Worm (Caenorhabditis elegans) whole organism, L2 larva: ENCODE data around the gene kin-2.

ENCODE experiments used
- F13H6.1 ChIP-seq: sonication (generic microtip); optimal IDR thresholded peaks from 2 replicates; lab custom pipeline; 2016; ENCODE audit warnings: missing genetic modification characterization, missing compliant biosample characterization
- R02D3.7 ChIP-seq: fragments of 150-350 bp; optimal IDR thresholded peaks from 2 replicates; lab custom pipeline; 2014; ENCODE audit warnings: missing biosample characterization, missing genetic modification characterization
- Y55F3AM.14 ChIP-seq: fragments of 200-800 bp; sonication (Bioruptor generic); optimal IDR thresholded peaks from 2 replicates; lab custom pipeline; 2018; ENCODE audit warnings: mild to moderate bottlenecking, missing genetic modification characterization, missing compliant biosample characterization
- ZK546.5 ChIP-seq: sonication (generic microtip); optimal IDR thresholded peaks from 2 replicates; lab custom pipeline; 2017; ENCODE audit warnings: missing biosample characterization, missing genetic modification characterization
- alr-1 ChIP-seq: fragments of 150-350 bp; optimal IDR thresholded peaks from 2 replicates; lab custom pipeline; 2014; ENCODE audit warnings: missing biosample characterization, missing genetic modification characterization
- aly-2 ChIP-seq: fragments of 150-350 bp; optimal IDR thresholded peaks from 2 replicates; lab custom pipeline; 2014; ENCODE audit warnings: missing biosample characterization, missing genetic modification characterization
- ama-1 ChIP-seq: fragments of 150-350 bp; optimal IDR thresholded peaks from 2 replicates; lab custom pipeline; 2018; ENCODE audit warnings: inconsistent platforms
- blmp-1 ChIP-seq: sonication (generic microtip); optimal IDR thresholded peaks from 2 replicates; lab custom pipeline; 2017; ENCODE audit warnings: missing genetic modification characterization, mild to moderate bottlenecking, missing compliant biosample characterization, antibody characterized with exemption, moderate library complexity; ENCODE audit not compliant: insufficient read depth
- crh-2 ChIP-seq: sonication (generic microtip); optimal IDR thresholded peaks from 2 replicates; lab custom pipeline; 2017; ENCODE audit warnings: missing biosample characterization, missing genetic modification characterization
- dmd-4 ChIP-seq: sonication (generic microtip); optimal IDR thresholded peaks from 2 replicates; lab custom pipeline; 2017; ENCODE audit warnings: missing biosample characterization, missing genetic modification characterization
- elt-1 ChIP-seq: fragments of 150-350 bp; optimal IDR thresholded peaks from 2 replicates; lab custom pipeline; 2014; ENCODE audit warnings: missing biosample characterization, missing genetic modification characterization
- elt-3 ChIP-seq: sonication (generic microtip); optimal IDR thresholded peaks from 2 replicates; lab custom pipeline; 2017; ENCODE audit warnings: missing biosample characterization, missing genetic modification characterization
- fos-1 ChIP-seq: fragments of 150-350 bp; optimal IDR thresholded peaks from 2 replicates; lab custom pipeline; 2014; ENCODE audit warnings: missing biosample characterization, missing genetic modification characterization
- gmeb-1 ChIP-seq: fragments of 150-350 bp; optimal IDR thresholded peaks from 2 replicates; lab custom pipeline; 2014; ENCODE audit warnings: missing biosample characterization, missing genetic modification characterization
- lin-11 ChIP-seq: fragments of 150-350 bp; sonication (generic microtip); optimal IDR thresholded peaks from 2 replicates; lab custom pipeline; 2014; ENCODE audit warnings: missing biosample characterization, missing genetic modification characterization, inconsistent platforms, mixed read lengths
- lin-13 ChIP-seq: fragments of 150-350 bp; optimal IDR thresholded peaks from 2 replicates; lab custom pipeline; 2014; ENCODE audit warnings: missing biosample characterization, missing genetic modification reagents, missing genetic modification characterization
- lsy-2 ChIP-seq, 2 experiments: fragments of 150-350 bp in 1 of 2; sonication (generic microtip) in 1 of 2; optimal IDR thresholded peaks; 2 replicates each; lab custom pipeline; 2014 to 2017; ENCODE audit warnings: missing biosample characterization in 2 of 2, missing genetic modification characterization in 2 of 2
- mab-5 ChIP-seq: fragments of 150-350 bp; optimal IDR thresholded peaks from 2 replicates; lab custom pipeline; 2014; ENCODE audit warnings: missing biosample characterization, missing genetic modification characterization
- mbf-1 ChIP-seq: sonication (generic microtip); optimal IDR thresholded peaks from 2 replicates; lab custom pipeline; 2017; ENCODE audit warnings: missing biosample characterization, missing genetic modification characterization
- mdl-1 ChIP-seq, 2 experiments: fragments of 150-350 bp in 1 of 2; sonication (generic microtip) in 1 of 2; optimal IDR thresholded peaks; 2 replicates each; lab custom pipeline; 2017; ENCODE audit warnings: missing biosample characterization in 2 of 2, missing genetic modification characterization in 2 of 2
- nhr-10 ChIP-seq: sonication (generic microtip); optimal IDR thresholded peaks from 2 replicates; lab custom pipeline; 2017; ENCODE audit warnings: missing biosample characterization, missing genetic modification characterization
- nhr-11 ChIP-seq: fragments of 150-350 bp; optimal IDR thresholded peaks from 2 replicates; lab custom pipeline; 2014; ENCODE audit warnings: missing biosample characterization, missing genetic modification characterization
- nhr-12 ChIP-seq: fragments of 150-350 bp; optimal IDR thresholded peaks from 2 replicates; lab custom pipeline; 2014; ENCODE audit warnings: missing biosample characterization, missing genetic modification characterization
- nhr-129 ChIP-seq: fragments of 150-350 bp; optimal IDR thresholded peaks from 2 replicates; lab custom pipeline; 2014; ENCODE audit warnings: missing biosample characterization, missing genetic modification characterization
- nhr-237 ChIP-seq: fragments of 150-350 bp; optimal IDR thresholded peaks from 2 replicates; lab custom pipeline; 2014; ENCODE audit warnings: missing biosample characterization, missing genetic modification characterization
- nhr-25 ChIP-seq: fragments of 150-350 bp; sonication (generic microtip); optimal IDR thresholded peaks from 3 replicates; lab custom pipeline; 2014; ENCODE audit warnings: missing biosample characterization, missing genetic modification characterization
- nhr-6 ChIP-seq: fragments of 150-350 bp; optimal IDR thresholded peaks from 2 replicates; lab custom pipeline; 2014; ENCODE audit warnings: missing biosample characterization, missing genetic modification characterization
- nhr-77 ChIP-seq: fragments of 150-350 bp; optimal IDR thresholded peaks from 2 replicates; lab custom pipeline; 2014; ENCODE audit warnings: missing biosample characterization, missing genetic modification characterization
- peb-1 ChIP-seq: fragments of 150-350 bp; optimal IDR thresholded peaks from 2 replicates; lab custom pipeline; 2014; ENCODE audit warnings: missing biosample characterization, missing genetic modification characterization
- skn-1 ChIP-seq: sonication (generic microtip); optimal IDR thresholded peaks from 2 replicates; lab custom pipeline; 2017; ENCODE audit warnings: missing biosample characterization, missing genetic modification characterization
- sma-9 ChIP-seq, 2 experiments: fragments of 150-350 bp in 1 of 2; sonication (generic microtip) in 1 of 2; optimal IDR thresholded peaks; 2 replicates each; lab custom pipeline; 2014 to 2016; ENCODE audit warnings: missing genetic modification characterization in 2 of 2, mild to moderate bottlenecking in 1 of 2, missing biosample characterization in 1 of 2, missing compliant biosample characterization in 1 of 2, missing genetic modification reagents in 1 of 2, moderate library complexity in 1 of 2
- unc-39 ChIP-seq: fragments of 150-350 bp; optimal IDR thresholded peaks from 2 replicates; lab custom pipeline; 2014; ENCODE audit warnings: missing biosample characterization, missing genetic modification characterization
- unc-55 ChIP-seq: fragments of 150-350 bp; sonication (generic microtip); optimal IDR thresholded peaks from 3 replicates; lab custom pipeline; 2014; ENCODE audit warnings: missing biosample characterization, missing genetic modification reagents, missing genetic modification characterization
- unc-62 ChIP-seq: fragments of 150-350 bp; optimal IDR thresholded peaks from 2 replicates; lab custom pipeline; 2014; ENCODE audit warnings: missing biosample characterization, missing genetic modification reagents, missing genetic modification characterization
- ztf-1 ChIP-seq: fragments of 200-800 bp; sonication (Bioruptor generic); conservative IDR thresholded peaks from 2 replicates; pipeline ENCODE4 v1.3.6; 2022; ENCODE audit warnings: missing genetic modification characterization, missing compliant biosample characterization
- ztf-4 ChIP-seq: fragments of 150-350 bp; optimal IDR thresholded peaks from 2 replicates; lab custom pipeline; 2014; ENCODE audit warnings: missing biosample characterization, missing genetic modification characterization

The kin-2 gene

ce11 chrX:5977754-5978153 lies at the start of gene kin-2:
Gene kin-2, minus strand, starts transcription at chrX:5977854.
- TF ChIP-seq lin-13 (GFP tag; lab: Kevin White, UChicago) (no peak), aly-2 (no peak), mbf-1 (no peak), skn-1 (tag; lab: Kevin White, UChicago) (no peak), nhr-77 (tag; lab: Kevin White, UChicago) (no peak), crh-2 (tag; lab: Kevin White, UChicago) (no peak), mab-5 (tag; lab: Kevin White, UChicago) (no peak), blmp-1 (no peak), nhr-10 (tag; lab: Kevin White, UChicago) (no peak), nhr-11 (tag; lab: Kevin White, UChicago) (no peak), peb-1 (tag; lab: Kevin White, UChicago) (no peak), alr-1 (tag; lab: Kevin White, UChicago) (no peak), nhr-129 (no peak), fos-1 (no peak), ama-1 (lab: Kevin White, UChicago) (no peak), Y55F3AM.14 (no peak)

ce11 chrX:6026732-6027528 lies 49.3 kb upstream of the kin-2 start:
- TF ChIP-seq nhr-12 (tag; lab: Kevin White, UChicago) (no peak), ZK546.5 (tag; lab: Kevin White, UChicago) (no peak), unc-39 (tag; lab: Kevin White, UChicago) (no peak), nhr-6 (no peak), skn-1 (tag; lab: Kevin White, UChicago) (no peak), blmp-1 (peak; percentile 92)
- TF ChIP-seq, all 48 proteins: peak for 1

ce11 chrX:6024977-6025376 lies 47.3 kb upstream of the kin-2 start:
- TF ChIP-seq F13H6.1 (tag; lab: Kevin White, UChicago) (peak; percentile 10), Y55F3AM.14 (no peak), fos-1 (peak; percentile 83), skn-1 (tag; lab: Kevin White, UChicago) (no peak), ztf-1 (GFP tag; lab: Robert Waterston, UW) (no peak), crh-2 (tag; lab: Kevin White, UChicago) (peak; percentile 52), nhr-129 (peak; percentile 14), nhr-25 (tag; lab: Kevin White, UChicago) (no peak), elt-3 (tag; lab: Kevin White, UChicago) (no peak), dmd-4 (tag; lab: Kevin White, UChicago) (no peak), mdl-1 (tag; optimal IDR thresholded peaks at IDR 0.05; lab: Kevin White, UChicago) (no peak), sma-9 (GFP tag; optimal IDR thresholded peaks at IDR 0.05; lab: Kevin White, UChicago) (peak; percentile 60), sma-9 (tag; optimal IDR thresholded peaks at IDR 0.05; lab: Kevin White, UChicago) (no peak)

- TF ChIP-seq nhr-129: no peak
- no peak for TF ChIP-seq crh-2 (tag; lab: Kevin White, UChicago)
- TF ChIP-seq blmp-1: no peak
- no peak for TF ChIP-seq nhr-237 (tag; lab: Kevin White, UChicago)
- no peak for TF ChIP-seq F13H6.1 (tag; lab: Kevin White, UChicago)
- TF ChIP-seq ama-1 (lab: Kevin White, UChicago): no peak
- no peak for TF ChIP-seq peb-1 (tag; lab: Kevin White, UChicago)
- TF ChIP-seq dmd-4 (tag; lab: Kevin White, UChicago): no peak
- no peak for TF ChIP-seq elt-1
- TF ChIP-seq ZK546.5 (tag; lab: Kevin White, UChicago): no peak
- no peak for TF ChIP-seq mdl-1 (tag; optimal IDR thresholded peaks at IDR 0.05; lab: Kevin White, UChicago)
- TF ChIP-seq R02D3.7: no peak
- no peak for TF ChIP-seq unc-62
- TF ChIP-seq ztf-4: no peak
- no peak for TF ChIP-seq alr-1 (tag; lab: Kevin White, UChicago)
Measured at ce11 chrX:6022469-6022868, 44.8 kb upstream of the kin-2 start, which contains the start of gene lelo-3. Gene lelo-3, minus strand, starts transcription at chrX:6022569.

ce11 chrX:6020782-6021181 lies 43.1 kb upstream of the kin-2 start:
- no peak for TF ChIP-seq mdl-1 (tag; optimal IDR thresholded peaks at IDR 0.05; lab: Kevin White, UChicago)
- TF ChIP-seq nhr-237 (tag; lab: Kevin White, UChicago): no peak
- no peak for TF ChIP-seq aly-2
- TF ChIP-seq nhr-10 (tag; lab: Kevin White, UChicago): no peak
- TF ChIP-seq unc-55: no peak
- TF ChIP-seq lsy-2 (tag; optimal IDR thresholded peaks at IDR 0.05; lab: Kevin White, UChicago): no peak
- TF ChIP-seq blmp-1: no peak
- no peak for TF ChIP-seq gmeb-1 (tag; lab: Kevin White, UChicago)
- no peak for TF ChIP-seq lin-11
- no peak for TF ChIP-seq mab-5 (tag; lab: Kevin White, UChicago)
- no peak for TF ChIP-seq dmd-4 (tag; lab: Kevin White, UChicago)
